Worm (Caenorhabditis elegans) whole organism, midembryonic: ENCODE results near the gene fbxb-15.

Source experiments
- T22C8.4 ChIP-seq: fragments of 200-800 bp; sonication (Bioruptor generic); IDR thresholded peaks from 2 replicates; pipeline ENCODE4 v1.3.6; 2022; ENCODE audit warnings: missing genetic modification characterization, missing compliant biosample characterization
- cog-1 ChIP-seq: sonication (generic microtip); optimal IDR thresholded peaks from 2 replicates; lab custom pipeline; 2016; ENCODE audit warnings: missing genetic modification characterization, missing compliant biosample characterization
- flt-1 ChIP-seq: fragments of 200-800 bp; sonication (Bioruptor generic); IDR thresholded peaks from 2 replicates; pipeline ENCODE4 v1.3.6; 2022; ENCODE audit warnings: missing genetic modification characterization, missing compliant biosample characterization
- klf-2 ChIP-seq: fragments of 200-800 bp; sonication (Bioruptor generic); conservative IDR thresholded peaks from 2 replicates; pipeline ENCODE4 v1.3.6; 2022; ENCODE audit warnings: missing genetic modification reagents, missing genetic modification characterization, missing compliant biosample characterization
- med-1 ChIP-seq: sonication (generic microtip); optimal IDR thresholded peaks from 2 replicates; lab custom pipeline; 2017; ENCODE audit warnings: missing genetic modification characterization, mild to moderate bottlenecking, missing compliant biosample characterization, antibody characterized with exemption, missing genetic modification reagents; ENCODE audit not compliant: insufficient read depth
- ref-1 ChIP-seq: fragments of 200-800 bp; sonication (Bioruptor generic); conservative IDR thresholded peaks from 2 replicates; pipeline ENCODE4 v1.3.6; 2022; ENCODE audit warnings: missing genetic modification reagents, missing genetic modification characterization, missing compliant biosample characterization
- tab-1 ChIP-seq: fragments of 200-800 bp; sonication (Bioruptor generic); IDR thresholded peaks from 2 replicates; pipeline ENCODE4 v1.3.6; 2022; ENCODE audit warnings: missing genetic modification characterization, missing compliant biosample characterization
- ztf-23 ChIP-seq: fragments of 200-800 bp; sonication (Bioruptor generic); IDR thresholded peaks from 2 replicates; pipeline ENCODE4 v1.3.6; 2022; ENCODE audit warnings: missing genetic modification reagents, missing genetic modification characterization, missing compliant biosample characterization
- ztf-29 ChIP-seq: fragments of 200-800 bp; sonication (Bioruptor generic); IDR thresholded peaks from 2 replicates; pipeline ENCODE4 v1.3.6; 2022; ENCODE audit warnings: missing genetic modification reagents, missing genetic modification characterization, missing compliant biosample characterization

The fbxb-15 gene

DNA sequence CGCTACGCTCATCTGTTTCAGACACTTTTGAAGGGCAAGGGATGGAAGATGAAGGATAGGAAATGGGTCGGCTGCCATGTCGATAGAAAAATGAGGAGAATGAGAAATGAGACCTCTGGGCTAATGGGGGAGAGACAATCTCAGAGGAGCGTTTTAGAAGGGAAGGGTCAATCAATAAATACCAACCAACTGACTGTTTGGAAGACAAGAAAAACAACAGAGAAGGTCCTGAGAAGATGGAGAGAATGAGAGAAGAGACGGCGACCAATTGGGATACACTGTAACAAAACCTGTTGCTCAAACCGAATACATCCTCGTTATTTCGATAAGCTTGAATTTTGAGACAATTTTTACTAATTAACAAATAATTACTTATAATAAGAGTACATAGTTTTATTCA is at the start of gene fbxb-15:
fbxb-15 (minus strand) TSS at position 101 of the 400 bp plus-strand sequence.
- no peak for TF ChIP-seq tab-1
- no peak for TF ChIP-seq cog-1
- TF ChIP-seq ref-1, result no peak
- no peak for TF ChIP-seq ztf-23 (GFP tag; lab: Robert Waterston, UW)
- no peak for TF ChIP-seq ztf-29 (GFP tag; lab: Robert Waterston, UW)
- no peak for TF ChIP-seq klf-2 (GFP tag; lab: Robert Waterston, UW)

ce11 chrII:1695861-1696260 is 42.6 kb upstream of the fbxb-15 start, which contains the start of gene F58E1.13:
Gene F58E1.13 (minus strand): TSS chrII:1695872.
- TF ChIP-seq med-1, result no peak
- TF ChIP-seq ztf-29 (GFP tag; lab: Robert Waterston, UW), result no peak
- TF ChIP-seq tab-1, result no peak
- TF ChIP-seq T22C8.4 (GFP tag; lab: Robert Waterston, UW), result no peak
- TF ChIP-seq ztf-23 (GFP tag; lab: Robert Waterston, UW), result no peak
- TF ChIP-seq cog-1, result no peak
- TF ChIP-seq ref-1, result no peak
- TF ChIP-seq flt-1 (GFP tag; lab: Robert Waterston, UW), result no peak
- no peak for TF ChIP-seq klf-2 (GFP tag; lab: Robert Waterston, UW)

ce11 chrII:1694530-1694929 is 41.2 kb upstream of the fbxb-15 start, which contains the start of gene fbxc-26:
Gene fbxc-26 (minus strand): TSS chrII:1694630.
- no peak for TF ChIP-seq ztf-29 (GFP tag; lab: Robert Waterston, UW)
- TF ChIP-seq ref-1, result no peak
- TF ChIP-seq flt-1 (GFP tag; lab: Robert Waterston, UW), result no peak
- TF ChIP-seq klf-2 (GFP tag; lab: Robert Waterston, UW), result no peak
- TF ChIP-seq med-1, result no peak
- no peak for TF ChIP-seq tab-1
- no peak for TF ChIP-seq T22C8.4 (GFP tag; lab: Robert Waterston, UW)
- TF ChIP-seq cog-1, result no peak
- TF ChIP-seq ztf-23 (GFP tag; lab: Robert Waterston, UW), result no peak

- no peak for TF ChIP-seq ref-1
- TF ChIP-seq cog-1, result no peak
- no peak for TF ChIP-seq med-1
- no peak for TF ChIP-seq T22C8.4 (GFP tag; lab: Robert Waterston, UW)
- TF ChIP-seq ztf-23 (GFP tag; lab: Robert Waterston, UW), result no peak
- TF ChIP-seq ztf-29 (GFP tag; lab: Robert Waterston, UW), result no peak
- TF ChIP-seq klf-2 (GFP tag; lab: Robert Waterston, UW), result no peak
- no peak for TF ChIP-seq tab-1
- TF ChIP-seq flt-1 (GFP tag; lab: Robert Waterston, UW), result no peak
Observed at ce11 chrII:1692827-1693226, 39.5 kb upstream of the fbxb-15 start, which contains the start of gene fbxc-21. Gene fbxc-21 (minus strand): TSS chrII:1692927.

DNA sequence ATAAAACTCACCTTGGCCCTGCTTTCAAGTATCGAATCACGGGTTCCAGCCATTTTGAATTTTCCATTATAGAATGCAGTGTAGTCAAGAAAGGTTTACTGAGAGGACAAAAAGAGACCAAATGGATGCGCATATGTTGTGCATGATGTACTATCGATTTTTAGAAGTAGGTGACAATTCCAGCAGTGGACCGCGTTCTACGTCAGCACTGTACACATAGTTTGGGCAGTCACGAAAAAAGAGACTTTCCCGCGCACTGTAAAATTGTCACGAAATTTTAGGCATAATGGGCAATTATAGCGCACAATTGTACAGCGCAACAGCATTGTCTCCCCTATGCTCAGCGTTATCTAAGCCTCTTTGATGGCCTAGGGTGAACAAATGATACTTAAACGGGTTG is 37.7 kb upstream of the fbxb-15 start, which contains the start of gene fbxc-22:
fbxc-22 (minus strand) TSS at position 101 of the 400 bp plus-strand sequence.
- TF ChIP-seq ztf-29 (GFP tag; lab: Robert Waterston, UW) (no peak), flt-1 (GFP tag; lab: Robert Waterston, UW) (no peak), cog-1 (no peak), ref-1 (no peak), tab-1 (no peak), T22C8.4 (GFP tag; lab: Robert Waterston, UW) (no peak), ztf-23 (GFP tag; lab: Robert Waterston, UW) (no peak), klf-2 (GFP tag; lab: Robert Waterston, UW) (no peak), med-1 (no peak)

DNA sequence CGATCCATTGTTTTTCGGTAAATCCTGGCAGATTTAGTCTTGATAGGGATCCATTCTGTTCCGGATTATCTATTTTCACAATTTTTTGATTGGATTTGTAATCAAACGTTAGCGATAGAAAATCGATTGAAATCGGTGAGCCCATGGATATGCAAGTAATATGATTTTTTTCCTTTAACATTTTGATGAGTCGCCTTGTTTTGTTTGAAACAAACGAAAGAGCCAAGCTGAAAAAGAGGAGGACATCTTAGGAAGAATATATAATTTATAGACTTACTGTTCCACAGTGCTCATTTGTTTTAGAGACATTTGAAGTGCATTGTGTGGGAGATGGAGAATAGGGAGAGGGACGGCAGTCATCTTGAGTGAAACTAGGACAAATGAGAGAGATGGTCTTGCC is 35.5 kb upstream of the fbxb-15 start, which contains the start of the genes fbxb-18 and fbxb-19:
fbxb-18 (minus strand) TSS at position 101 of the 400 bp plus-strand sequence.
fbxb-19 (minus strand) TSS at position 369 of the 400 bp plus-strand sequence.
- TF ChIP-seq flt-1 (GFP tag; lab: Robert Waterston, UW) (no peak), tab-1 (no peak), klf-2 (GFP tag; lab: Robert Waterston, UW) (no peak), ref-1 (no peak), ztf-29 (GFP tag; lab: Robert Waterston, UW) (no peak), T22C8.4 (GFP tag; lab: Robert Waterston, UW) (no peak), cog-1 (no peak), med-1 (no peak), ztf-23 (GFP tag; lab: Robert Waterston, UW) (no peak)

ce11 chrII:1683742-1684141 is 30.4 kb upstream of the fbxb-15 start, which contains the start of gene fbxb-25:
Gene fbxb-25 (plus strand): TSS chrII:1684042.
- TF ChIP-seq cog-1 (no peak), tab-1 (no peak), ztf-29 (GFP tag; lab: Robert Waterston, UW) (no peak), med-1 (no peak), T22C8.4 (GFP tag; lab: Robert Waterston, UW) (no peak), klf-2 (GFP tag; lab: Robert Waterston, UW) (no peak), ref-1 (no peak), ztf-23 (GFP tag; lab: Robert Waterston, UW) (no peak), flt-1 (GFP tag; lab: Robert Waterston, UW) (no peak)

ce11 chrII:1682218-1682617 is 28.9 kb upstream of the fbxb-15 start, which contains the start of gene fbxb-26:
Gene fbxb-26 (plus strand): TSS chrII:1682518.
- no peak for TF ChIP-seq tab-1
- TF ChIP-seq flt-1 (GFP tag; lab: Robert Waterston, UW), result no peak
- no peak for TF ChIP-seq ztf-23 (GFP tag; lab: Robert Waterston, UW)
- TF ChIP-seq ztf-29 (GFP tag; lab: Robert Waterston, UW), result no peak
- TF ChIP-seq ref-1, result no peak
- no peak for TF ChIP-seq med-1
- TF ChIP-seq T22C8.4 (GFP tag; lab: Robert Waterston, UW), result no peak
- no peak for TF ChIP-seq cog-1
- TF ChIP-seq klf-2 (GFP tag; lab: Robert Waterston, UW), result no peak

- TF ChIP-seq T22C8.4 (GFP tag; lab: Robert Waterston, UW), result no peak
- no peak for TF ChIP-seq klf-2 (GFP tag; lab: Robert Waterston, UW)
- no peak for TF ChIP-seq med-1
- no peak for TF ChIP-seq ref-1
- no peak for TF ChIP-seq tab-1
- no peak for TF ChIP-seq cog-1
Observed at ce11 chrII:1679081-1679480, 25.8 kb upstream of the fbxb-15 start, which contains the start of gene irld-36. Gene irld-36 (plus strand): TSS chrII:1679381.

- no peak for TF ChIP-seq ztf-23 (GFP tag; lab: Robert Waterston, UW)
- no peak for TF ChIP-seq ref-1
- no peak for TF ChIP-seq tab-1
- no peak for TF ChIP-seq klf-2 (GFP tag; lab: Robert Waterston, UW)
- TF ChIP-seq ztf-29 (GFP tag; lab: Robert Waterston, UW), result no peak
- TF ChIP-seq med-1, result no peak
- no peak for TF ChIP-seq T22C8.4 (GFP tag; lab: Robert Waterston, UW)
- no peak for TF ChIP-seq flt-1 (GFP tag; lab: Robert Waterston, UW)
- TF ChIP-seq cog-1, result no peak
Observed at ce11 chrII:1676088-1676487, 22.8 kb upstream of the fbxb-15 start, which contains the start of gene fbxb-17. Gene fbxb-17 (plus strand): TSS chrII:1676388.
